Worm (Caenorhabditis elegans) whole organism, L2 larva: ENCODE results near the gene mrps-24.

Experiments
- C34F6.9 ChIP-seq: fragments of 150-350 bp; optimal IDR thresholded peaks from 2 replicates; lab custom pipeline; 2014; ENCODE audit warnings: missing biosample characterization, missing genetic modification characterization
- aly-2 ChIP-seq: fragments of 150-350 bp; optimal IDR thresholded peaks from 2 replicates; lab custom pipeline; 2014; ENCODE audit warnings: missing biosample characterization, missing genetic modification characterization
- elt-1 ChIP-seq: fragments of 150-350 bp; optimal IDR thresholded peaks from 2 replicates; lab custom pipeline; 2014; ENCODE audit warnings: missing biosample characterization, missing genetic modification characterization
- elt-3 ChIP-seq: sonication (generic microtip); optimal IDR thresholded peaks from 2 replicates; lab custom pipeline; 2017; ENCODE audit warnings: missing biosample characterization, missing genetic modification characterization
- fos-1 ChIP-seq: fragments of 150-350 bp; optimal IDR thresholded peaks from 2 replicates; lab custom pipeline; 2014; ENCODE audit warnings: missing biosample characterization, missing genetic modification characterization
- nhr-12 ChIP-seq: fragments of 150-350 bp; optimal IDR thresholded peaks from 2 replicates; lab custom pipeline; 2014; ENCODE audit warnings: missing biosample characterization, missing genetic modification characterization
- nhr-237 ChIP-seq: fragments of 150-350 bp; optimal IDR thresholded peaks from 2 replicates; lab custom pipeline; 2014; ENCODE audit warnings: missing biosample characterization, missing genetic modification characterization
- nhr-77 ChIP-seq: fragments of 150-350 bp; optimal IDR thresholded peaks from 2 replicates; lab custom pipeline; 2014; ENCODE audit warnings: missing biosample characterization, missing genetic modification characterization
- skn-1 ChIP-seq: sonication (generic microtip); optimal IDR thresholded peaks from 2 replicates; lab custom pipeline; 2017; ENCODE audit warnings: missing biosample characterization, missing genetic modification characterization
- snpc-4 ChIP-seq: fragments of 150-350 bp; optimal IDR thresholded peaks from 2 replicates; lab custom pipeline; 2014; ENCODE audit warnings: missing biosample characterization, missing genetic modification characterization
- zag-1 ChIP-seq: fragments of 150-350 bp; optimal IDR thresholded peaks from 2 replicates; lab custom pipeline; 2014; ENCODE audit warnings: missing biosample characterization, missing genetic modification characterization

ce11 chrIV:7760117-7760516, 50.3 kb downstream of the mrps-24 start, which contains the start of gene del-7:
- TF ChIP-seq zag-1 (tag; lab: Kevin White, UChicago) (no peak), fos-1 (tag; lab: Kevin White, UChicago) (no peak), elt-1 (tag; lab: Kevin White, UChicago) (no peak), nhr-237 (tag; lab: Kevin White, UChicago) (no peak), snpc-4 (tag; lab: Kevin White, UChicago) (no peak), aly-2 (tag; lab: Kevin White, UChicago) (no peak), nhr-12 (tag; lab: Kevin White, UChicago) (no peak), elt-3 (tag; lab: Kevin White, UChicago) (no peak), skn-1 (no peak), C34F6.9 (tag; lab: Kevin White, UChicago) (no peak), nhr-77 (tag; lab: Kevin White, UChicago) (no peak)
